Worm (Caenorhabditis elegans): ENCODE results near the gene ugt-54.

ce11 chrIV:10716348-10716747, 45.1 kb upstream of the ugt-54 start, which contains the start of gene ncx-3:
- TF ChIP-seq pqm-1 (tag; optimal IDR thresholded peaks at IDR 0.05) (no peak), mdl-1 (tag; optimal IDR thresholded peaks at IDR 0.05) (no peak), ceh-82 (tag; optimal IDR thresholded peaks at IDR 0.05) (no peak), snpc-4 (tag; optimal IDR thresholded peaks at IDR 0.05) (no peak), jun-1 (tag; optimal IDR thresholded peaks at IDR 0.05) (no peak), pha-4 (tag; optimal IDR thresholded peaks at IDR 0.05) (no peak), ama-1 (optimal IDR thresholded peaks at IDR 0.05) (no peak), fkh-10 (GFP tag; optimal IDR thresholded peaks at IDR 0.05) (no peak), aly-2 (tag; optimal IDR thresholded peaks at IDR 0.05) (no peak), unc-62 (GFP tag; optimal IDR thresholded peaks at IDR 0.05) (no peak)
